Worm (Caenorhabditis elegans): ENCODE results near the gene cts-1.

Gene cts-1

ce11 chrIII:10248441-10249137 lies 32.2 kb upstream of the cts-1 start, which contains the start of the genes div-1 and cor-1 (continued):
- TF ChIP-seq lin-13 (GFP tag; optimal IDR thresholded peaks at IDR 0.05), result peak; percentile 39
- peak; percentile 66 for TF ChIP-seq lin-14 (GFP tag; optimal IDR thresholded peaks at IDR 0.05)
- no peak for TF ChIP-seq ceh-63 (GFP tag; optimal IDR thresholded peaks at IDR 0.05)
- TF ChIP-seq fkh-10 (GFP tag; optimal IDR thresholded peaks at IDR 0.05), result no peak
- TF ChIP-seq fos-1 (tag; optimal IDR thresholded peaks at IDR 0.05), result no peak
- TF ChIP-seq pag-3 (tag; optimal IDR thresholded peaks at IDR 0.05; ENCODE audit: borderline replicate concordance, insufficient read depth), result no peak
- TF ChIP-seq ceh-82 (tag; optimal IDR thresholded peaks at IDR 0.05), result peak in 2 of 3 experiments; percentile 25 to 46
- peak; percentile 31 for TF ChIP-seq swsn-7 (tag; optimal IDR thresholded peaks at IDR 0.05)
- TF ChIP-seq skn-1 (tag; optimal IDR thresholded peaks at IDR 0.05), result peak; percentile 32
- no peak for TF ChIP-seq ceh-8 (GFP tag; optimal IDR thresholded peaks at IDR 0.05)
- peak; percentile 57 for TF ChIP-seq nhr-71 (tag; optimal IDR thresholded peaks at IDR 0.05)
- TF ChIP-seq C34B4.2 (tag; optimal IDR thresholded peaks at IDR 0.05), result no peak
- TF ChIP-seq unc-98 (GFP tag; IDR thresholded peaks at IDR 0.05), result no peak
- no peak for TF ChIP-seq unc-30 (tag; optimal IDR thresholded peaks at IDR 0.05)
- TF ChIP-seq unc-86 (tag; optimal IDR thresholded peaks at IDR 0.05), result no peak
- peak; percentile 40 for TF ChIP-seq dsc-1 (tag; optimal IDR thresholded peaks at IDR 0.05)
- TF ChIP-seq nhr-237 (tag; optimal IDR thresholded peaks at IDR 0.05), result no peak
- no peak for TF ChIP-seq alr-1 (tag; optimal IDR thresholded peaks at IDR 0.05; ENCODE audit: borderline replicate concordance)
- no peak for TF ChIP-seq Y116A8C.19 (tag; optimal IDR thresholded peaks at IDR 0.05; ENCODE audit: borderline replicate concordance)
- no peak for TF ChIP-seq hlh-17 (GFP tag; optimal IDR thresholded peaks at IDR 0.05; ENCODE audit: borderline replicate concordance)
- TF ChIP-seq ets-5 (GFP tag; IDR thresholded peaks at IDR 0.05), result no peak
- TF ChIP-seq nhr-20 (tag; optimal IDR thresholded peaks at IDR 0.05), result peak; percentile 5
- TF ChIP-seq ces-1 (GFP tag; optimal IDR thresholded peaks at IDR 0.05), result no peak
- no peak for TF ChIP-seq ceh-88 (GFP tag; IDR thresholded peaks at IDR 0.05)
- TF ChIP-seq unc-62 (GFP tag; optimal IDR thresholded peaks at IDR 0.05), result no peak
- no peak for TF ChIP-seq blmp-1 (tag; optimal IDR thresholded peaks at IDR 0.05)
- TF ChIP-seq jun-1 (tag; optimal IDR thresholded peaks at IDR 0.05), result no peak
- TF ChIP-seq F16B12.6 (tag; optimal IDR thresholded peaks at IDR 0.05), result peak; percentile 39
- TF ChIP-seq mab-9 (GFP tag; IDR thresholded peaks at IDR 0.05), result no peak
- TF ChIP-seq vab-15 (tag; optimal IDR thresholded peaks at IDR 0.05), result no peak
- TF ChIP-seq C16A3.4 (tag; optimal IDR thresholded peaks at IDR 0.05), result peak; percentile 52
- no peak for TF ChIP-seq sox-4 (tag; optimal IDR thresholded peaks at IDR 0.05)
- TF ChIP-seq efl-3 (GFP tag; optimal IDR thresholded peaks at IDR 0.05), result no peak
- TF ChIP-seq ceh-90 (tag; optimal IDR thresholded peaks at IDR 0.05), result no peak
- peak; percentile 16 for TF ChIP-seq nhr-90 (tag; optimal IDR thresholded peaks at IDR 0.05; ENCODE audit: poor library complexity)
- TF ChIP-seq xbp-1 (tag; optimal IDR thresholded peaks at IDR 0.05), result peak; percentile 40
- peak; percentile 57 for TF ChIP-seq nhr-47 (tag; optimal IDR thresholded peaks at IDR 0.05)
- TF ChIP-seq fkh-4 (tag; optimal IDR thresholded peaks at IDR 0.05; ENCODE audit: borderline replicate concordance), result no peak
- TF ChIP-seq ztf-4 (tag; optimal IDR thresholded peaks at IDR 0.05), result no peak
- no peak for TF ChIP-seq sptf-1 (tag; optimal IDR thresholded peaks at IDR 0.05)
- TF ChIP-seq nhr-11 (tag; optimal IDR thresholded peaks at IDR 0.05), result no peak
- TF ChIP-seq nhr-84 (tag; optimal IDR thresholded peaks at IDR 0.05), result no peak
- no peak for TF ChIP-seq C04F5.9 (tag; optimal IDR thresholded peaks at IDR 0.05)
- TF ChIP-seq elt-3 (tag; optimal IDR thresholded peaks at IDR 0.05), result no peak
- no peak for TF ChIP-seq hpl-2 (GFP tag; optimal IDR thresholded peaks at IDR 0.05)
- TF ChIP-seq hlh-4 (tag; optimal IDR thresholded peaks at IDR 0.05), result no peak
- TF ChIP-seq fkh-8 (tag; optimal IDR thresholded peaks at IDR 0.05), result peak; percentile 40
- peak; percentile 32 for TF ChIP-seq snu-23 (GFP tag; optimal IDR thresholded peaks at IDR 0.05)
- peak; percentile 54 for TF ChIP-seq tbx-2 (tag; optimal IDR thresholded peaks at IDR 0.05)

All from whole organism, L1 larva.